Fruit fly (Drosophila melanogaster) S2 (cell line): ENCODE data around the gene CG6015.

ENCODE experiments used
- CG8478 ChIP-seq: fragments of >200 bp; optimal IDR thresholded peaks from 2 replicates; lab custom pipeline; 2018
- CTCF ChIP-seq, 2 experiments: fragments of >200 bp; optimal IDR thresholded peaks; 2 replicates each; lab custom pipeline; 2018

DNA sequence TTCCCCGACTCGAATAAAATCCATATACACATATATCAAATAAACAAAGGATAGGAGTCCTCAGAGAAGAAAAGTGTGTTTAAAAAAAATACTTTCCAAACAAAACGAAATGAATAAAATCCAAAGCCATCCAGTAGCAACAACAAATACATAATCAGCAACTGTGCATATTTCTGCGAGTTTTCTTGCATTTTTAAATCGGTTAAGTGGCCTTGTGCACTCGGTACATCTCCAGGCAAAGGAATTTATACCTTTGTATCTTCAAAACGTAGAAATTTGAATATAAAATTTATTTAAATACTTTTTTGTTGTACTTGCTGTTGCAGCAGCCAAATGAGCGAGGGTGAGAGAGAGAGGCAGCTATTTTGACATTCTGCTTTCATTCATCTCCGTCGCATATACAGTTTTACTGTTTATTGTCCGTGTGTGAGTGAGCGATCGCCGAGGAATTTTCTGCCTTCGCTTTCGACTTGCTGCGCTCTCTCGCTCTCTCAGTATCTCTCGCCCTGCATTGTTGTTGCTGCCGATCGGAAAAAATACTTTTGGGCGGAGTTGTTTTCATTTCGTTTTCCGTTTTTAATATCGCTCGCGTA is 8.3 kb upstream of the CG6015 start:
- TF ChIP-seq CG8478 (lab: Kevin White, UChicago) (no peak), CTCF (optimal IDR thresholded peaks at IDR 0.05; lab: Kevin White, UChicago) (no peak)
